Fruit fly (Drosophila melanogaster) whole organism, embryonic: ENCODE data around the gene Dpy-30L1.

Experiments
- Asciz ChIP-seq: fragments of 200-800 bp; sonication (Bioruptor generic); optimal IDR thresholded peaks from 2 replicates; lab custom pipeline; 2017; ENCODE audit warnings: missing biosample characterization, mild to moderate bottlenecking, missing genetic modification characterization, missing genetic modification reagents
- Bteb2 ChIP-seq: fragments of 200-800 bp; sonication (Bioruptor generic); optimal IDR thresholded peaks from 2 replicates; lab custom pipeline; 2016; ENCODE audit warnings: missing biosample characterization, missing genetic modification characterization
- CG11695 ChIP-seq: fragments of 200-800 bp; sonication (Bioruptor generic); IDR thresholded peaks from 3 replicates; pipeline ENCODE4 v1.3.6; 2022; ENCODE audit warnings: missing biosample characterization, missing genetic modification characterization
- CG12071 ChIP-seq: fragments of 200-800 bp; sonication (Bioruptor generic); optimal IDR thresholded peaks from 3 replicates; lab custom pipeline; 2018; ENCODE audit warnings: missing biosample characterization, mild to moderate bottlenecking, missing genetic modification characterization
- CG12236 ChIP-seq: fragments of 200-800 bp; sonication (Bioruptor generic); optimal IDR thresholded peaks from 2 replicates; lab custom pipeline; 2016; ENCODE audit warnings: missing biosample characterization, missing genetic modification characterization
- CG12391 ChIP-seq: fragments of 200-800 bp; sonication (Bioruptor generic); optimal IDR thresholded peaks from 3 replicates; lab custom pipeline; 2018; ENCODE audit warnings: missing biosample characterization, mild to moderate bottlenecking, missing genetic modification characterization, moderate library complexity
- CG13624 ChIP-seq: fragments of 200-800 bp; sonication (Bioruptor generic); optimal IDR thresholded peaks from 2 replicates; lab custom pipeline; 2016; ENCODE audit warnings: missing biosample characterization, missing genetic modification characterization
- CG14441 ChIP-seq: fragments of 200-800 bp; sonication (Bioruptor generic); IDR thresholded peaks from 2 replicates; pipeline ENCODE4 v1.3.6; 2022; ENCODE audit warnings: missing biosample characterization, missing genetic modification characterization
- CG14667 ChIP-seq: fragments of 200-800 bp; sonication (Bioruptor generic); IDR thresholded peaks from 2 replicates; pipeline ENCODE4 v1.3.6; 2022; ENCODE audit warnings: missing biosample characterization, missing genetic modification characterization
- CG15269 ChIP-seq: fragments of 200-800 bp; sonication (Bioruptor generic); optimal IDR thresholded peaks from 2 replicates; lab custom pipeline; 2018; ENCODE audit warnings: missing biosample characterization, mild to moderate bottlenecking, missing genetic modification characterization, moderate library complexity
- CG16815 ChIP-seq: fragments of 200-800 bp; sonication (Bioruptor generic); optimal IDR thresholded peaks from 3 replicates; lab custom pipeline; 2017; ENCODE audit warnings: missing biosample characterization, mild to moderate bottlenecking, missing genetic modification characterization
- CG17328 ChIP-seq: fragments of 200-800 bp; sonication (Bioruptor generic); IDR thresholded peaks from 2 replicates; pipeline ENCODE4 v1.3.6; 2022; ENCODE audit warnings: missing biosample characterization, missing genetic modification characterization
- CG18262 ChIP-seq: fragments of 200-800 bp; optimal IDR thresholded peaks from 3 replicates; lab custom pipeline; 2019; ENCODE audit warnings: missing biosample characterization, mild to moderate bottlenecking, missing genetic modification characterization, moderate library complexity
- CG18476 ChIP-seq: fragments of 200-800 bp; sonication (Bioruptor generic); optimal IDR thresholded peaks from 2 replicates; lab custom pipeline; 2016; ENCODE audit warnings: missing biosample characterization, mild to moderate bottlenecking, missing genetic modification characterization
- CG2199 ChIP-seq: fragments of 200-800 bp; sonication (Bioruptor generic); IDR thresholded peaks from 3 replicates; pipeline ENCODE4 v1.3.6; 2022; ENCODE audit warnings: missing biosample characterization, missing genetic modification characterization
- CG3281 ChIP-seq: fragments of 200-800 bp; sonication (Bioruptor generic); optimal IDR thresholded peaks from 3 replicates; lab custom pipeline; 2017; ENCODE audit warnings: missing biosample characterization, mild to moderate bottlenecking, missing genetic modification characterization
- CG3995 ChIP-seq: fragments of 200-800 bp; sonication (Bioruptor generic); optimal IDR thresholded peaks from 3 replicates; lab custom pipeline; 2016; ENCODE audit warnings: missing biosample characterization, missing genetic modification characterization
- CG5180 ChIP-seq: fragments of 200-800 bp; sonication (Bioruptor generic); optimal IDR thresholded peaks from 3 replicates; lab custom pipeline; 2017; ENCODE audit warnings: missing biosample characterization, missing genetic modification characterization, mild to moderate bottlenecking, moderate library complexity, missing genetic modification reagents
- CG6254 ChIP-seq: fragments of 200-800 bp; sonication (Bioruptor generic); optimal IDR thresholded peaks from 3 replicates; lab custom pipeline; 2017; ENCODE audit warnings: mild to moderate bottlenecking, missing biosample characterization, missing genetic modification reagents, missing genetic modification characterization
- CG6791 ChIP-seq: fragments of 200-800 bp; sonication (Bioruptor generic); IDR thresholded peaks from 3 replicates; pipeline ENCODE4 v1.3.6; 2022; ENCODE audit warnings: missing biosample characterization, missing genetic modification characterization; ENCODE audit not compliant: partially characterized antibody
- CG7372 ChIP-seq: fragments of 200-800 bp; sonication (Bioruptor generic); IDR thresholded peaks from 2 replicates; pipeline ENCODE4 v1.3.6; 2022; ENCODE audit warnings: missing biosample characterization, missing genetic modification characterization
- CG7786 ChIP-seq: fragments of 200-800 bp; sonication (Bioruptor generic); optimal IDR thresholded peaks from 2 replicates; lab custom pipeline; 2016; ENCODE audit warnings: missing biosample characterization, missing genetic modification characterization
- CG7839 ChIP-seq: fragments of 200-800 bp; sonication (Bioruptor generic); optimal IDR thresholded peaks from 3 replicates; lab custom pipeline; 2018; ENCODE audit warnings: missing biosample characterization, mild to moderate bottlenecking, missing genetic modification characterization, moderate library complexity
- CG8765 ChIP-seq: fragments of 200-800 bp; sonication (Bioruptor generic); IDR thresholded peaks from 2 replicates; pipeline ENCODE4 v1.3.6; 2022; ENCODE audit warnings: missing biosample characterization, missing genetic modification characterization
- CG8944 ChIP-seq: fragments of 200-800 bp; sonication (Bioruptor generic); optimal IDR thresholded peaks from 3 replicates; lab custom pipeline; 2016; ENCODE audit warnings: missing biosample characterization, missing genetic modification characterization
- Fer2 ChIP-seq: fragments of 200-800 bp; sonication (Bioruptor generic); optimal IDR thresholded peaks from 2 replicates; lab custom pipeline; 2018; ENCODE audit warnings: missing biosample characterization, mild to moderate bottlenecking, missing genetic modification characterization, moderate library complexity
- MTF-1 ChIP-seq: fragments of 200-800 bp; sonication (Bioruptor generic); optimal IDR thresholded peaks from 2 replicates; lab custom pipeline; 2018; ENCODE audit warnings: missing biosample characterization, mild to moderate bottlenecking, missing genetic modification characterization, borderline replicate concordance
- Max ChIP-seq: fragments of 200-800 bp; sonication (Bioruptor generic); optimal IDR thresholded peaks from 2 replicates; lab custom pipeline; 2016; ENCODE audit warnings: missing biosample characterization, mild to moderate bottlenecking, missing genetic modification characterization
- NC2α ChIP-seq: fragments of 200-800 bp; sonication (Bioruptor generic); optimal IDR thresholded peaks from 2 replicates; lab custom pipeline; 2016; ENCODE audit warnings: missing biosample characterization, missing genetic modification characterization
- NFAT ChIP-seq: fragments of 200-800 bp; sonication (Bioruptor generic); IDR thresholded peaks from 2 replicates; pipeline ENCODE4 v1.3.6; 2022; ENCODE audit warnings: missing biosample characterization, missing genetic modification characterization
- Oli ChIP-seq: fragments of 200-800 bp; sonication (Bioruptor generic); optimal IDR thresholded peaks from 2 replicates; lab custom pipeline; 2018; ENCODE audit warnings: missing biosample characterization, mild to moderate bottlenecking, missing genetic modification characterization, moderate library complexity
- Optix ChIP-seq: fragments of 200-800 bp; sonication (Bioruptor generic); IDR thresholded peaks from 3 replicates; pipeline ENCODE4 v1.3.6; 2022; ENCODE audit warnings: missing biosample characterization, missing genetic modification characterization
- Six4 ChIP-seq: fragments of 200-800 bp; sonication (Bioruptor generic); optimal IDR thresholded peaks from 2 replicates; lab custom pipeline; 2016; ENCODE audit warnings: missing biosample characterization, missing genetic modification characterization
- Xbp1 ChIP-seq: fragments of 200-800 bp; sonication (Bioruptor generic); optimal IDR thresholded peaks from 3 replicates; lab custom pipeline; 2016; ENCODE audit warnings: missing biosample characterization, mild to moderate bottlenecking, missing genetic modification characterization
- YL-1 ChIP-seq: fragments of 200-800 bp; sonication (Bioruptor generic); optimal IDR thresholded peaks from 3 replicates; lab custom pipeline; 2017; ENCODE audit warnings: missing biosample characterization, mild to moderate bottlenecking, missing genetic modification characterization
- chif ChIP-seq, 2 experiments: fragments of 200-800 bp; sonication (Bioruptor generic); optimal IDR thresholded peaks; 3 replicates each; lab custom pipeline; 2016; ENCODE audit warnings: missing biosample characterization in 2 of 2, missing genetic modification characterization in 2 of 2
- ci ChIP-seq: fragments of 200-800 bp; sonication (Bioruptor generic); IDR thresholded peaks from 3 replicates; pipeline ENCODE4 v1.3.6; 2022; ENCODE audit warnings: missing biosample characterization, missing genetic modification characterization
- corto ChIP-seq: fragments of 200-800 bp; sonication (Bioruptor generic); optimal IDR thresholded peaks from 2 replicates; lab custom pipeline; 2016; ENCODE audit warnings: missing biosample characterization, mild to moderate bottlenecking, missing genetic modification characterization, moderate library complexity
- gsb ChIP-seq: fragments of 200-800 bp; sonication (Bioruptor generic); IDR thresholded peaks from 2 replicates; pipeline ENCODE4 v1.3.6; 2022; ENCODE audit warnings: missing biosample characterization, missing genetic modification characterization
- gsb-n ChIP-seq: fragments of 200-800 bp; sonication (Bioruptor generic); optimal IDR thresholded peaks from 3 replicates; lab custom pipeline; 2018; ENCODE audit warnings: missing biosample characterization, mild to moderate bottlenecking, missing genetic modification characterization
- her ChIP-seq: fragments of 200-800 bp; sonication (Bioruptor generic); optimal IDR thresholded peaks from 2 replicates; lab custom pipeline; 2016; ENCODE audit warnings: missing biosample characterization, missing genetic modification characterization
- inv ChIP-seq: fragments of 200-800 bp; sonication (Bioruptor generic); IDR thresholded peaks from 2 replicates; pipeline ENCODE4 v1.3.6; 2022; ENCODE audit warnings: missing biosample characterization, missing genetic modification characterization; ENCODE audit not compliant: partially characterized antibody
- jigr1 ChIP-seq: fragments of 200-800 bp; sonication (Bioruptor generic); IDR thresholded peaks from 3 replicates; pipeline ENCODE4 v1.3.6; 2022; ENCODE audit warnings: missing biosample characterization, missing genetic modification characterization
- jing ChIP-seq: fragments of 200-800 bp; sonication (Bioruptor generic); optimal IDR thresholded peaks from 2 replicates; lab custom pipeline; 2018; ENCODE audit warnings: missing biosample characterization, mild to moderate bottlenecking, missing genetic modification characterization
- mld ChIP-seq: fragments of 200-800 bp; sonication (Bioruptor generic); IDR thresholded peaks from 3 replicates; pipeline ENCODE4 v1.3.6; 2022; ENCODE audit warnings: missing biosample characterization, missing genetic modification characterization; ENCODE audit not compliant: partially characterized antibody
- nerfin-1 ChIP-seq: fragments of 200-800 bp; sonication (Bioruptor generic); optimal IDR thresholded peaks from 3 replicates; lab custom pipeline; 2019; ENCODE audit warnings: missing biosample characterization, mild to moderate bottlenecking, missing genetic modification characterization, moderate library complexity
- pfk ChIP-seq: fragments of 200-800 bp; sonication (Bioruptor generic); optimal IDR thresholded peaks from 2 replicates; lab custom pipeline; 2018; ENCODE audit warnings: missing biosample characterization, mild to moderate bottlenecking, missing genetic modification characterization, moderate library complexity
- run ChIP-seq: fragments of 200-800 bp; sonication (Bioruptor generic); optimal IDR thresholded peaks from 3 replicates; lab custom pipeline; 2018; ENCODE audit warnings: missing biosample characterization, mild to moderate bottlenecking, missing genetic modification characterization
- sima ChIP-seq: fragments of 200-800 bp; sonication (Bioruptor generic); optimal IDR thresholded peaks from 2 replicates; lab custom pipeline; 2016; ENCODE audit warnings: missing biosample characterization, missing genetic modification characterization
- so ChIP-seq: fragments of 200-800 bp; sonication (Bioruptor generic); IDR thresholded peaks from 3 replicates; pipeline ENCODE4 v1.3.6; 2022; ENCODE audit warnings: missing biosample characterization, missing genetic modification characterization
- zen2 ChIP-seq: fragments of 200-800 bp; sonication (Bioruptor generic); IDR thresholded peaks from 3 replicates; pipeline ENCODE4 v1.3.6; 2022; ENCODE audit warnings: missing biosample characterization, missing genetic modification characterization; ENCODE audit not compliant: partially characterized antibody

Dpy-30L1 gene

DNA sequence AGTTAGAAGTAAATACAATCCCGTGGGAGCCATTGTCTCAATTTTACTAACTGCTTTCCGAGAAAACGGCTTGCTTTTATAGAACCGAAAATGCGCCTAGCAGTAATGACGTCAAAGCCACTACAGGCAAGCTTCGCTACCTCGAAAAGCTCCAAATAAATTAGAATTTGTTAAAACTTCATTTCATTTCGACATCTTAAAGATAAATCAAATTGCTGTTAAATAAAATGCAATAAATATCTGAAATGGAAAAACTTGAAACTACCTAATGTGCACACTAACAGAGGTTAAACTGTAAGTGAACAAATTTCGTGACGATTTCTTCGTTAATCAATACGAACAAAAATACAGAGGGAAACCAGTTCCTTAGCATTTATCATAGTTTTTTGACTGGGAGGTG lies 34.5 kb upstream of the Dpy-30L1 start, which contains the start of gene CG7300 (continued):
- TF ChIP-seq corto (GFP tag; lab: Kevin White, UChicago) (no peak), CG7372 (GFP tag; lab: Robert Waterston, UW) (peak; percentile 58; the same call in 1 of the 2 replicates), CG14667 (GFP tag; lab: Robert Waterston, UW) (peak; percentile 41), CG16815 (GFP tag; lab: Kevin White, UChicago) (peak; percentile 15), CG11695 (GFP tag; lab: Robert Waterston, UW) (peak; percentile 69; the same call in 2 of the 3 replicates), CG17328 (GFP tag; lab: Robert Waterston, UW) (peak; percentile 49), CG6791 (GFP tag; lab: Robert Waterston, UW) (no peak), CG7839 (tag; lab: Kevin White, UChicago) (peak; percentile 74), CG8765 (GFP tag; lab: Robert Waterston, UW) (no peak), jing (peak; percentile 17), Fer2 (tag; lab: Kevin White, UChicago) (no peak), CG8944 (peak; percentile 23), CG15269 (tag; lab: Kevin White, UChicago) (peak; percentile 64), so (GFP tag; lab: Robert Waterston, UW) (no peak), CG6254 (GFP tag; lab: Kevin White, UChicago) (peak; percentile 9), Oli (tag; lab: Kevin White, UChicago) (peak; percentile 57), pfk (GFP tag; lab: Kevin White, UChicago) (no peak), NC2α (no peak), CG12071 (GFP tag; lab: Kevin White, UChicago) (peak; percentile 37), CG18476 (GFP tag; lab: Kevin White, UChicago) (no peak), ci (GFP tag; lab: Robert Waterston, UW) (peak; percentile 69; the same call in 1 of the 3 replicates), zen2 (GFP tag; lab: Robert Waterston, UW) (no peak), gsb-n (tag; lab: Kevin White, UChicago) (peak; percentile 32), CG13624 (GFP tag; lab: Kevin White, UChicago) (peak; percentile 68), jigr1 (GFP tag; lab: Robert Waterston, UW) (no peak), Asciz (GFP tag; lab: Kevin White, UChicago) (no peak), Max (GFP tag; lab: Kevin White, UChicago) (peak; percentile 16), CG3995 (GFP tag; lab: Kevin White, UChicago) (no peak), CG2199 (GFP tag; lab: Robert Waterston, UW) (no peak), her (GFP tag; lab: Kevin White, UChicago) (peak; percentile 45), CG18262 (peak; percentile 59), YL-1 (GFP tag; lab: Kevin White, UChicago) (no peak), CG5180 (no peak), MTF-1 (GFP tag; lab: Kevin White, UChicago) (no peak), inv (no peak), Bteb2 (GFP tag; lab: Kevin White, UChicago) (peak; percentile 68), CG14441 (GFP tag; lab: Robert Waterston, UW) (peak; percentile 49), gsb (GFP tag; lab: Robert Waterston, UW) (0 out of 2 replicates have a peak, but pooled peaks have one; percentile 38), sima (GFP tag; lab: Kevin White, UChicago) (no peak), Xbp1 (GFP tag; lab: Kevin White, UChicago) (peak; percentile 56), NFAT (peak; percentile 64; the same call in 1 of the 2 replicates), chif (GFP tag; optimal IDR thresholded peaks at IDR 0.05; lab: Kevin White, UChicago) (peak; percentile 26 to 40), nerfin-1 (tag; lab: Kevin White, UChicago) (no peak), CG3281 (GFP tag; lab: Kevin White, UChicago) (peak; percentile 64), CG12236 (GFP tag; lab: Kevin White, UChicago) (no peak), CG12391 (tag; lab: Kevin White, UChicago) (peak; percentile 58), mld (GFP tag; lab: Robert Waterston, UW) (no peak), Six4 (GFP tag; lab: Kevin White, UChicago) (no peak), CG7786 (peak; percentile 24), Optix (GFP tag; lab: Robert Waterston, UW) (no peak), run (tag; lab: Kevin White, UChicago) (no peak)
